Worm (Caenorhabditis elegans) whole organism, L3 larva: ENCODE results near the gene Y44A6D.3.

Experiments used
- R02D3.7 ChIP-seq: fragments of 150-350 bp; optimal IDR thresholded peaks from 2 replicates; lab custom pipeline; 2014; ENCODE audit warnings: missing biosample characterization, missing genetic modification characterization
- aly-2 ChIP-seq: fragments of 150-350 bp; optimal IDR thresholded peaks from 2 replicates; lab custom pipeline; 2014; ENCODE audit warnings: missing biosample characterization, missing genetic modification characterization
- ceh-16 ChIP-seq: sonication (generic microtip); optimal IDR thresholded peaks from 2 replicates; lab custom pipeline; 2017; ENCODE audit warnings: missing biosample characterization, missing genetic modification characterization
- ceh-28 ChIP-seq: fragments of 150-350 bp; optimal IDR thresholded peaks from 2 replicates; lab custom pipeline; 2014; ENCODE audit warnings: missing biosample characterization, missing genetic modification reagents, missing genetic modification characterization
- ceh-82 ChIP-seq: fragments of 150-350 bp; optimal IDR thresholded peaks from 2 replicates; lab custom pipeline; 2014; ENCODE audit warnings: missing biosample characterization, missing genetic modification characterization
- ceh-9 ChIP-seq: sonication (generic microtip); optimal IDR thresholded peaks from 2 replicates; lab custom pipeline; 2018; ENCODE audit warnings: missing biosample characterization, missing genetic modification characterization
- daf-12 ChIP-seq: fragments of 150-350 bp; optimal IDR thresholded peaks from 2 replicates; lab custom pipeline; 2014; ENCODE audit warnings: missing biosample characterization, missing genetic modification reagents, missing genetic modification characterization
- egl-5 ChIP-seq: fragments of 150-350 bp; optimal IDR thresholded peaks from 2 replicates; lab custom pipeline; 2017; ENCODE audit warnings: missing biosample characterization, missing genetic modification reagents, missing genetic modification characterization, inconsistent platforms
- elt-1 ChIP-seq: fragments of 150-350 bp; optimal IDR thresholded peaks from 2 replicates; lab custom pipeline; 2014; ENCODE audit warnings: missing biosample characterization, missing genetic modification characterization
- elt-2 ChIP-seq: sonication (generic microtip); optimal IDR thresholded peaks from 2 replicates; lab custom pipeline; 2016; ENCODE audit warnings: missing genetic modification reagents, mild to moderate bottlenecking, missing genetic modification characterization, missing compliant biosample characterization
- elt-3 ChIP-seq, 3 experiments: fragments of 150-350 bp in 1 of 3; sonication (generic microtip) in 2 of 3; optimal IDR thresholded peaks; 2 replicates in 2 of 3; 4 replicates in 1 of 3; lab custom pipeline; 2014 to 2017; ENCODE audit warnings: missing biosample characterization in 3 of 3, missing genetic modification characterization in 3 of 3
- eor-1 ChIP-seq, 2 experiments: fragments of 150-350 bp; optimal IDR thresholded peaks; 2 replicates each; lab custom pipeline; 2014 to 2018; ENCODE audit warnings: missing biosample characterization in 2 of 2, missing genetic modification characterization in 2 of 2
- fos-1 ChIP-seq: fragments of 150-350 bp; optimal IDR thresholded peaks from 2 replicates; lab custom pipeline; 2014; ENCODE audit warnings: missing biosample characterization, missing genetic modification characterization
- hmg-11 ChIP-seq: sonication (generic microtip); optimal IDR thresholded peaks from 2 replicates; lab custom pipeline; 2016; ENCODE audit warnings: missing genetic modification characterization, missing compliant biosample characterization
- jun-1 ChIP-seq: fragments of 150-350 bp; optimal IDR thresholded peaks from 2 replicates; lab custom pipeline; 2014; ENCODE audit warnings: missing biosample characterization, missing genetic modification reagents, missing genetic modification characterization
- lin-15B ChIP-seq: fragments of 150-350 bp; optimal IDR thresholded peaks from 2 replicates; lab custom pipeline; 2014; ENCODE audit warnings: missing biosample characterization, missing genetic modification characterization
- nfya-1 ChIP-seq: sonication (generic microtip); optimal IDR thresholded peaks from 2 replicates; lab custom pipeline; 2017; ENCODE audit warnings: missing genetic modification characterization, mild to moderate bottlenecking, missing compliant biosample characterization, antibody characterized with exemption, moderate library complexity; ENCODE audit not compliant: insufficient read depth
- nhr-11 ChIP-seq: fragments of 150-350 bp; optimal IDR thresholded peaks from 2 replicates; lab custom pipeline; 2014; ENCODE audit warnings: missing biosample characterization, missing genetic modification characterization
- nhr-12 ChIP-seq: fragments of 150-350 bp; optimal IDR thresholded peaks from 2 replicates; lab custom pipeline; 2014; ENCODE audit warnings: missing biosample characterization, missing genetic modification characterization
- nhr-23 ChIP-seq: fragments of 150-350 bp; optimal IDR thresholded peaks from 2 replicates; lab custom pipeline; 2014; ENCODE audit warnings: missing biosample characterization, missing genetic modification reagents, missing genetic modification characterization
- nhr-25 ChIP-seq: sonication (generic microtip); optimal IDR thresholded peaks from 2 replicates; lab custom pipeline; 2017; ENCODE audit warnings: missing biosample characterization, missing genetic modification characterization
- nhr-28 ChIP-seq: fragments of 150-350 bp; optimal IDR thresholded peaks from 2 replicates; lab custom pipeline; 2014; ENCODE audit warnings: missing biosample characterization, missing genetic modification characterization
- pha-4 ChIP-seq: fragments of 150-350 bp; optimal IDR thresholded peaks from 2 replicates; lab custom pipeline; 2014; ENCODE audit warnings: missing biosample characterization, missing genetic modification reagents, missing genetic modification characterization
- pqm-1 ChIP-seq: fragments of 150-350 bp; optimal IDR thresholded peaks from 2 replicates; lab custom pipeline; 2017; ENCODE audit warnings: missing biosample characterization, missing genetic modification characterization, inconsistent platforms
- sea-2 ChIP-seq: fragments of 150-350 bp; sonication (generic microtip); optimal IDR thresholded peaks from 4 replicates; lab custom pipeline; 2014; ENCODE audit warnings: missing biosample characterization, missing genetic modification reagents, missing genetic modification characterization
- skn-1 ChIP-seq: fragments of 150-350 bp; optimal IDR thresholded peaks from 2 replicates; lab custom pipeline; 2014; ENCODE audit warnings: missing biosample characterization, missing genetic modification characterization
- snpc-4 ChIP-seq: fragments of 150-350 bp; optimal IDR thresholded peaks from 2 replicates; lab custom pipeline; 2014; ENCODE audit warnings: missing biosample characterization, missing genetic modification characterization
- unc-62 ChIP-seq: fragments of 150-350 bp; sonication (generic microtip); optimal IDR thresholded peaks from 4 replicates; lab custom pipeline; 2014; ENCODE audit warnings: missing biosample characterization, missing genetic modification reagents, missing genetic modification characterization
- ztf-4 ChIP-seq: fragments of 150-350 bp; optimal IDR thresholded peaks from 2 replicates; lab custom pipeline; 2014; ENCODE audit warnings: missing biosample characterization, missing genetic modification characterization

Gene Y44A6D.3

ce11 chrV:20761758-20762157, 30.5 kb downstream of the Y44A6D.3 start:
- no peak for TF ChIP-seq ceh-9 (tag; lab: Kevin White, UChicago)
- TF ChIP-seq aly-2 (tag; lab: Kevin White, UChicago) = no peak
- no peak for TF ChIP-seq daf-12 (tag; lab: Kevin White, UChicago)
- no peak for TF ChIP-seq fos-1 (tag; lab: Kevin White, UChicago)
- no peak for TF ChIP-seq sea-2 (GFP tag; lab: Kevin White, UChicago)
- TF ChIP-seq nhr-11 = no peak
- no peak for TF ChIP-seq ceh-16 (tag; lab: Kevin White, UChicago)
- no peak for TF ChIP-seq eor-1 (tag; optimal IDR thresholded peaks at IDR 0.05; lab: Kevin White, UChicago)
- no peak for TF ChIP-seq nhr-28 (tag; lab: Kevin White, UChicago)
- TF ChIP-seq nhr-25 (tag; lab: Kevin White, UChicago) = no peak
- no peak for TF ChIP-seq unc-62
- TF ChIP-seq nhr-23 (tag; lab: Kevin White, UChicago) = no peak

ce11 chrV:20758106-20758505, 34.1 kb downstream of the Y44A6D.3 start:
- TF ChIP-seq snpc-4 (no peak), R02D3.7 (tag; lab: Kevin White, UChicago) (no peak), elt-1 (tag; lab: Kevin White, UChicago) (no peak), sea-2 (GFP tag; lab: Kevin White, UChicago) (no peak), skn-1 (no peak), fos-1 (tag; lab: Kevin White, UChicago) (no peak), egl-5 (tag; lab: Kevin White, UChicago) (no peak), elt-3 (tag; optimal IDR thresholded peaks at IDR 0.05; lab: Kevin White, UChicago) (no peak), ceh-82 (tag; lab: Kevin White, UChicago) (no peak), jun-1 (tag; lab: Kevin White, UChicago) (no peak), lin-15B (tag; lab: Kevin White, UChicago) (no peak)
- TF ChIP-seq, all 47 proteins: peak for 0

ce11 chrV:20757255-20757654, 35.0 kb downstream of the Y44A6D.3 start:
- TF ChIP-seq nhr-12 (tag; lab: Kevin White, UChicago) (no peak), ztf-4 (tag; lab: Kevin White, UChicago) (no peak), ceh-82 (tag; lab: Kevin White, UChicago) (no peak), nhr-23 (tag; lab: Kevin White, UChicago) (no peak)
- TF ChIP-seq, all 47 proteins: peak for 0

DNA sequence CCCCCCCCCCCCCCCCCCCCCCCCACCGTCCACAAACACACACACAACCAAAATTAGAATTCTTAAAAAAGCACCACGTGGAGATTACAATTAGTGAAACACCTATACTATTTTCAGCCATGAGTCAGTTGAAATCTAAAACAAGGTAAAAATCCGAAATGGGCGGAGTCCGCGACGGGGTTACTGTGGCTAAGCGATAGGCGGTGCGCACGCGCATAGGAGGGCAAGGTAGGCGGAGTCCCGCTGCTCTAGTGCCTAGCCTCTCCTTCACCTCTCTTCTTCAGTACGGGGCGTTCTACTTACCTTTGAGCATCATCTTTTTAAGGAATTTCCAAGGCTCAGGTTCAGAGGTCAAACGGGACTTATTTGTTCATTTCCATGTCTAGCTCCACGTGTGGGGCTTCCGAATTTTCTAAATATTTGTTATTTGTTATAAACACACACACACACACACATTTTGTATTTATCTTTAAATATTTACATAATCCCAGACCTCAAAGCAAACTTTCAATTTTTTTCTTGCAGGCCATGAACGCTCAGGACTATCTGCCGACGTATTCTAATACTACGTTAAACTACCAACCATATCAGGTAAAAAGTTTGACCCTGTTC, 35.7 kb downstream of the Y44A6D.3 start:
- peak; percentile 100 for TF ChIP-seq pha-4
- TF ChIP-seq hmg-11 (tag; lab: Kevin White, UChicago) = no peak
- peak; percentile 30 for TF ChIP-seq nfya-1 (tag; lab: Kevin White, UChicago)

- TF ChIP-seq elt-2 (peak; percentile 18), pqm-1 (tag; lab: Kevin White, UChicago) (peak; percentile 47), lin-15B (tag; lab: Kevin White, UChicago) (no peak), pha-4 (peak; percentile 65)
Measured at ce11 chrV:20755494-20755893, 36.7 kb downstream of the Y44A6D.3 start.

DNA sequence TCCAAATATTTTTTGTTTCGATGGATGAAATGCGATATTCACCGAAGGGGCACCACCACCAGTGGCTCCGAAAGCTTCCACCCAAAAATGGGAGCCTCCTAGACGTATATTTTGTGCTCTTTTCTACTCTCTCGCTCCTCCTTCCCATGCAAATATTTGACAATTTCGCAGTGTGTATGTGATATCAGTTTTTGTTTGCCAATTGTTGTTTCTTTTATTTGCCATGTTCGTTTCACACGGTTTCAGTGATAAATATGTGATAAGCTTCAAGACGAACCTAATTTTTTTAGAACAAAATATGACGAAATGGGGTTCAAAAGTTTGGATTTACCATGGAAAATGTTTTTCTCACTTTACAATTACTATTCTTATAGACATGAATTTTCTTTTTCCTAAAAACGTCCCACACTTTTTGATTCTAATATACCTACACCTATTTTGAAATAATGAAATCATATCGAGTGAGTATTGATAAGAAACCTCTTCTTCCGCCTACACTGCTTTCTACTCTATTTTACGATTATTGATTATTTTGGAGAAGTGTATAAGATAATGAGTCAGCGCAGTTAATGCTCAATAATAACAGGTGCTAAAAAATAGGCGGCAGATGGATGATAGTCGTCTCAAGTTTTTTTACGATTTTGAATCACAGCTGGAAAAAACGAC, 38.2 kb downstream of the Y44A6D.3 start:
- TF ChIP-seq elt-2 (peak; percentile 68), pqm-1 (tag; lab: Kevin White, UChicago) (peak; percentile 44), nhr-11 (no peak), nhr-23 (tag; lab: Kevin White, UChicago) (no peak), ceh-28 (peak; percentile 54), skn-1 (no peak)
- TF ChIP-seq, all 47 proteins: peak for 3
